Fruit fly (Drosophila melanogaster) whole organism, prepupa: ENCODE data around the gene CG13084.
A peak's percentile ranks its signal among the peaks of the same experiment; 100 is the strongest.

Experiments used
- CG10631 ChIP-seq: fragments of 200-800 bp; sonication (Bioruptor generic); optimal IDR thresholded peaks from 2 replicates; lab custom pipeline; 2016; ENCODE audit warnings: missing biosample characterization, missing genetic modification characterization
- CG11762 ChIP-seq: fragments of 200-800 bp; sonication (Bioruptor generic); optimal IDR thresholded peaks from 3 replicates; lab custom pipeline; 2016; ENCODE audit warnings: missing biosample characterization, missing genetic modification characterization; ENCODE audit not compliant: insufficient read depth
- CG1621 ChIP-seq: fragments of 200-800 bp; sonication (Bioruptor generic); optimal IDR thresholded peaks from 3 replicates; lab custom pipeline; 2018; ENCODE audit warnings: missing biosample characterization, mild to moderate bottlenecking, missing genetic modification characterization
- CG16779 ChIP-seq: fragments of 200-800 bp; sonication (Bioruptor generic); optimal IDR thresholded peaks from 3 replicates; lab custom pipeline; 2017; ENCODE audit warnings: missing biosample characterization, mild to moderate bottlenecking, missing genetic modification characterization
- CG31627 ChIP-seq: fragments of 200-800 bp; sonication (Bioruptor generic); optimal IDR thresholded peaks from 3 replicates; lab custom pipeline; 2016; ENCODE audit warnings: missing biosample characterization, missing genetic modification characterization
- CG34406 ChIP-seq: fragments of 200-800 bp; sonication (Bioruptor generic); optimal IDR thresholded peaks from 3 replicates; lab custom pipeline; 2016; ENCODE audit warnings: missing biosample characterization, missing genetic modification characterization
- CG4318 ChIP-seq: fragments of 200-800 bp; sonication (Bioruptor generic); optimal IDR thresholded peaks from 3 replicates; lab custom pipeline; 2017; ENCODE audit warnings: missing biosample characterization, mild to moderate bottlenecking, missing genetic modification characterization
- CG6276 ChIP-seq: fragments of 200-800 bp; sonication (Bioruptor generic); optimal IDR thresholded peaks from 2 replicates; lab custom pipeline; 2017; ENCODE audit warnings: missing biosample characterization, mild to moderate bottlenecking, missing genetic modification characterization
- CG6792 ChIP-seq: fragments of 200-800 bp; sonication (Bioruptor generic); optimal IDR thresholded peaks from 3 replicates; lab custom pipeline; 2016; ENCODE audit warnings: missing biosample characterization, missing genetic modification characterization
- CG6808 ChIP-seq: fragments of 200-800 bp; sonication (Bioruptor generic); optimal IDR thresholded peaks from 3 replicates; lab custom pipeline; 2017; ENCODE audit warnings: missing biosample characterization, missing genetic modification characterization, mild to moderate bottlenecking, moderate library complexity, missing genetic modification reagents
- CG6854 ChIP-seq: fragments of 200-800 bp; sonication (Bioruptor generic); optimal IDR thresholded peaks from 2 replicates; lab custom pipeline; 2017; ENCODE audit warnings: missing biosample characterization, mild to moderate bottlenecking, missing genetic modification characterization
- CG8119 ChIP-seq: fragments of 200-800 bp; sonication (Bioruptor generic); IDR thresholded peaks from 3 replicates; pipeline ENCODE4 v1.3.6; 2022; ENCODE audit warnings: missing biosample characterization, missing genetic modification characterization
- CG9139 ChIP-seq: fragments of 200-800 bp; sonication (Bioruptor generic); optimal IDR thresholded peaks from 3 replicates; lab custom pipeline; 2017; ENCODE audit warnings: missing biosample characterization, mild to moderate bottlenecking, missing genetic modification characterization
- Eip75B ChIP-seq: fragments of 200-800 bp; sonication (Bioruptor generic); optimal IDR thresholded peaks from 3 replicates; lab custom pipeline; 2016; ENCODE audit warnings: missing biosample characterization, missing genetic modification characterization
- Eip93F ChIP-seq: fragments of 200-800 bp; sonication (Bioruptor generic); optimal IDR thresholded peaks from 2 replicates; lab custom pipeline; 2016; ENCODE audit warnings: missing biosample characterization, mild to moderate bottlenecking, missing genetic modification characterization
- Ets21C ChIP-seq: fragments of 200-800 bp; sonication (Bioruptor generic); optimal IDR thresholded peaks from 3 replicates; lab custom pipeline; 2016; ENCODE audit warnings: missing biosample characterization, missing genetic modification characterization
- Ets96B ChIP-seq: fragments of 200-800 bp; optimal IDR thresholded peaks from 2 replicates; lab custom pipeline; 2019; ENCODE audit warnings: missing biosample characterization, mild to moderate bottlenecking, missing genetic modification characterization, moderate library complexity
- Hr4 ChIP-seq: fragments of 200-800 bp; sonication (Bioruptor generic); optimal IDR thresholded peaks from 3 replicates; lab custom pipeline; 2016; ENCODE audit warnings: missing biosample characterization, missing genetic modification characterization
- Lpt ChIP-seq: fragments of 200-800 bp; sonication (Bioruptor generic); optimal IDR thresholded peaks from 3 replicates; lab custom pipeline; 2016; ENCODE audit warnings: missing biosample characterization, missing genetic modification characterization
- Met ChIP-seq: fragments of 200-800 bp; sonication (Bioruptor generic); optimal IDR thresholded peaks from 3 replicates; lab custom pipeline; 2016; ENCODE audit warnings: missing biosample characterization, missing genetic modification characterization
- Smox ChIP-seq: fragments of 200-800 bp; sonication (Bioruptor generic); optimal IDR thresholded peaks from 3 replicates; lab custom pipeline; 2016; ENCODE audit warnings: missing biosample characterization, missing genetic modification characterization
- Sox15 ChIP-seq: fragments of 200-800 bp; sonication (Bioruptor generic); optimal IDR thresholded peaks from 3 replicates; lab custom pipeline; 2016; ENCODE audit warnings: missing biosample characterization, missing genetic modification characterization
- achi ChIP-seq: fragments of 200-800 bp; sonication (Bioruptor generic); optimal IDR thresholded peaks from 3 replicates; lab custom pipeline; 2016; ENCODE audit warnings: missing biosample characterization, missing genetic modification characterization
- acj6 ChIP-seq: fragments of 200-800 bp; sonication (Bioruptor generic); optimal IDR thresholded peaks from 3 replicates; lab custom pipeline; 2016; ENCODE audit warnings: missing biosample characterization, missing genetic modification characterization
- cyc ChIP-seq: fragments of 200-800 bp; sonication (Bioruptor generic); optimal IDR thresholded peaks from 3 replicates; lab custom pipeline; 2016; ENCODE audit warnings: missing biosample characterization, missing genetic modification characterization
- dsx ChIP-seq: fragments of 200-800 bp; optimal IDR thresholded peaks from 3 replicates; lab custom pipeline; 2019; ENCODE audit warnings: missing biosample characterization, mild to moderate bottlenecking, missing genetic modification characterization, moderate library complexity; ENCODE audit not compliant: poor library complexity, severe bottlenecking
- eg ChIP-seq: fragments of 200-800 bp; sonication (Bioruptor generic); IDR thresholded peaks from 3 replicates; pipeline ENCODE4 v1.3.6; 2022; ENCODE audit warnings: missing biosample characterization, missing genetic modification characterization
- fkh ChIP-seq: fragments of 200-800 bp; sonication (Bioruptor generic); optimal IDR thresholded peaks from 3 replicates; lab custom pipeline; 2017; ENCODE audit warnings: missing biosample characterization, mild to moderate bottlenecking, missing genetic modification characterization, moderate library complexity
- net ChIP-seq: fragments of 200-800 bp; sonication (Bioruptor generic); optimal IDR thresholded peaks from 3 replicates; lab custom pipeline; 2016; ENCODE audit warnings: missing biosample characterization, missing genetic modification characterization
- salr ChIP-seq, 2 experiments: fragments of 200-800 bp; sonication (Bioruptor generic); optimal IDR thresholded peaks; 3 replicates each; lab custom pipeline; 2016 to 2018; ENCODE audit warnings: missing biosample characterization in 2 of 2, missing genetic modification characterization in 2 of 2, mild to moderate bottlenecking in 1 of 2
- svp ChIP-seq: fragments of 200-800 bp; sonication (Bioruptor generic); peaks from one replicate; lab custom pipeline; 2016; ENCODE audit warnings: missing biosample characterization, missing genetic modification characterization

Gene CG13084

dm6 chr2L:19469751-19470150 lies 15.0 kb upstream of the CG13084 start:
- TF ChIP-seq Sox15 (GFP tag; lab: Kevin White, UChicago) (no peak), acj6 (GFP tag; lab: Kevin White, UChicago) (peak; percentile 0), CG10631 (GFP tag; lab: Kevin White, UChicago) (peak; percentile 14), cyc (GFP tag; lab: Kevin White, UChicago) (no peak), achi (GFP tag; lab: Kevin White, UChicago) (peak; percentile 16), CG31627 (GFP tag; lab: Kevin White, UChicago) (no peak)

DNA sequence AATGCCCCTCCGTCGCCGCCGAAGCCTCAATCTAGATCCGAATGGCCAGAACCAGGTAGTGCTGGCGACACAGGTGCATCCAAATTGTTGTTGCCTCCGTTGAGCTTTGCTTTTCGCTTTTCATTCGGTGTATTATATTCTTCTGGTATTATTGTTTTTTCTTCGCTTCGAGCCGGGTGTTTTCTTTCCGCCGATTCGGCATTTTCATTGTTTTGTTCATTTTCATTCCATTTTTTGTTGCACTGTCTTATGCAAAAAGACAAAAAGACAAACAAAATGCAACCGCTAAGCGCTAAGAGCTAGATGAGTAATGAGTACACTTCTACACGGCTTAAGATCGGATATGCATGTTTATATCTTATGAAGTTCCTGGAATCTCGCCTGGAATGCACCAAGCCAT lies 12.5 kb upstream of the CG13084 start:
- TF ChIP-seq CG8119 (GFP tag; lab: Robert Waterston, UW), result no peak
- no peak for TF ChIP-seq fkh (GFP tag; lab: Kevin White, UChicago)
- no peak for TF ChIP-seq Lpt
- TF ChIP-seq Met (GFP tag; lab: Kevin White, UChicago), result no peak
- no peak for TF ChIP-seq Sox15 (GFP tag; lab: Kevin White, UChicago)
- no peak for TF ChIP-seq CG6808
- TF ChIP-seq CG6276 (GFP tag; lab: Kevin White, UChicago), result no peak
- no peak for TF ChIP-seq CG16779 (tag; lab: Kevin White, UChicago)
- TF ChIP-seq dsx (GFP tag; lab: Kevin White, UChicago), result no peak
- TF ChIP-seq CG34406 (GFP tag; lab: Kevin White, UChicago), result no peak
- no peak for TF ChIP-seq Smox (GFP tag; lab: Kevin White, UChicago)
- no peak for TF ChIP-seq CG4318 (GFP tag; lab: Kevin White, UChicago)
- TF ChIP-seq Hr4 (GFP tag; lab: Kevin White, UChicago), result no peak
- no peak for TF ChIP-seq salr (GFP tag; optimal IDR thresholded peaks at IDR 0.05; lab: Kevin White, UChicago)
- no peak for TF ChIP-seq Eip75B
- TF ChIP-seq CG6792 (GFP tag; lab: Kevin White, UChicago), result no peak
- TF ChIP-seq Ets21C (GFP tag; lab: Kevin White, UChicago), result no peak
- no peak for TF ChIP-seq Ets96B (tag; lab: Kevin White, UChicago)
- TF ChIP-seq CG6854 (GFP tag; lab: Kevin White, UChicago), result no peak
- no peak for TF ChIP-seq CG11762 (GFP tag; lab: Kevin White, UChicago)

DNA sequence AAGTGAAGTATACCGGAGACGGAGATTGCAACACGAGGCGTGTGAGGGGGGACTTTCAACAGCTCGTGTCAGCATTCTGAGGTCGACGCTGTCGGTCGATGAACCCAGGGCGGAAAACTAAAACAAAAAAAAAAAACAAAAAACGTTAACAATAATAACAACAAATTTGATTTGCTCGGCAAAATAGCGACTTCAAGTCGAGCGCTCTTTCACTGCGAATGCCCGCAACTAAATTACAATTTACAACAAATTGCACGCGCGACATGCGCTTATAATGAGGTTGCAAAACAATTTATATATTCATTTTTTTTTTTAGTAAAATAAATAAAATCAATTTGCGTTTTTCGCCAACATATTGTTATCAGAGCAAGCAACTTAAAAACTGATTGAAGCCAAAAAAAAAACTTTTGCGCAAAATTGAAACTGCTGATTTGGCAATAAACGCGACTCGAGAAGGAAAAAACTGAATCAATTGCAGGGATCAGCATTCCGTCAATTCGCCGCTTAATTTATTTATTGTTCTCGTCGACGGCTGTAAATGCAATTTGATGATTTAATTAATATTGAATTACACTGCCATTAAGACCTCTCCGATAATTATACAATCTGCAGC lies 11.2 kb upstream of the CG13084 start:
- peak; percentile 59 for TF ChIP-seq svp (GFP tag; lab: Kevin White, UChicago)
- TF ChIP-seq Eip93F (GFP tag; lab: Kevin White, UChicago), result no peak

dm6 chr2L:19479249-19479984 lies 5.3 kb upstream of the CG13084 start:
- peak; percentile 45 for TF ChIP-seq svp (GFP tag; lab: Kevin White, UChicago)
- no peak for TF ChIP-seq Lpt

DNA sequence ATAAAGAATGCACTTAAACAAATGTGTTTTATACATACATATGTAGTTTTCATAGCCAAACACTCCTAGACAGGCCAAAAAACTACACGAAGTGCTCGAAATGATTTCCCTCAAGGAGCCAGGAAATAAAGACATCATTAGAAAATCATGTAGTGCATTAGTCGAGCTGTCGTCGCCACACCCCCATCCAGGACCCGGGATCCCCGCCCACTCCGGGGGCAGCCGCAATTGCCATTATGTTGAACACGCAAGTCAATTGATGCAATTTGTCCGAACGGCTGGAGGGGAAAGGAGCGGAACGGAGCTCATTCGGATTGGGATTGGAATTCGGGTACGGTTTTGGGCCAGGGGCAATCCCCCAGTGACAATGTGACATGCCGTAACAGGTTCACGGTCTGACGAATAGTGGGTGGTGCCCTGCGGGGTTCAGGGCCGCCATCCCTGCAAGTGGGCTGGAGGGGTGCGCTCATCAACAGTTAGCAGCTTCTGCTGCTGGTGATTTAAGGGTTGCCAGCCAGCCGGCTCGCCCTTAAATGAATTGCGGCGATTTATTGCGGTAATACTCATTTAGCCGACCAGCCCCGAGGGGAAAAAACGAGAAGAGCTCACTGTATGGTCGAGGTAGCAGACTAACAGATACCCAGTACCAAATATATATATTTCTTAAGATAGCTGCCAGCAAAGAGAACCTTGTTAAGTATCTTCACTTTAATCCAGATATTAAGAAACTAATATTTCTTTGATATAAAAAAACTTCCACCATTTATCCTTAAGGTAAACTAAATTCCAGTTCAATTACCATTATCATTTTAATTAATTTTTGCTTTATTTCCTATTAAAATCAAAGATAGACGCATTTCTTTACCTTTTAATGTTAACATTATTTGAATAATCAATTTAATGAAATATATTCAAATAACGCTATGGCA lies 4.1 kb upstream of the CG13084 start:
- TF ChIP-seq CG11762 (GFP tag; lab: Kevin White, UChicago) (no peak), CG9139 (no peak), svp (GFP tag; lab: Kevin White, UChicago) (peak; percentile 23), net (GFP tag; lab: Kevin White, UChicago) (no peak), eg (GFP tag; lab: Robert Waterston, UW) (no peak), Ets21C (GFP tag; lab: Kevin White, UChicago) (no peak), CG1621 (tag; lab: Kevin White, UChicago) (no peak)
